Fruit fly (Drosophila melanogaster): ENCODE data around the gene CG9312.

dm6 chr3R:13803185-13803887 is 37.8 kb downstream of the CG9312 start:
- no peak for TF ChIP-seq CG10979 (tag; optimal IDR thresholded peaks at IDR 0.05)
- TF ChIP-seq CG17829 (tag; optimal IDR thresholded peaks at IDR 0.05), result no peak
- TF ChIP-seq p53 (GFP tag; optimal IDR thresholded peaks at IDR 0.05), result no peak
- TF ChIP-seq Camta (GFP tag; optimal IDR thresholded peaks at IDR 0.05), result no peak

Data from whole organism, embryonic.